Worm (Caenorhabditis elegans) whole organism, young adult: Measurements from ENCODE around the gene Y94H6A.3.

Experiments
- B0336.3 ChIP-seq: fragments of 200-800 bp; sonication (Bioruptor generic); IDR thresholded peaks from 2 replicates; pipeline ENCODE4 v1.3.6; 2022; ENCODE audit warnings: missing genetic modification characterization, missing compliant biosample characterization
- F33H1.4 ChIP-seq: fragments of 200-800 bp; sonication (Bioruptor generic); IDR thresholded peaks from 2 replicates; pipeline ENCODE4 v1.3.6; 2022; ENCODE audit warnings: missing genetic modification reagents, missing genetic modification characterization, missing compliant biosample characterization
- F37B4.10 ChIP-seq: fragments of 200-800 bp; sonication (Bioruptor generic); IDR thresholded peaks from 2 replicates; pipeline ENCODE4 v1.3.6; 2022; ENCODE audit warnings: missing genetic modification characterization, missing compliant biosample characterization
- F49E8.2 ChIP-seq: sonication (generic microtip); optimal IDR thresholded peaks from 3 replicates; lab custom pipeline; 2017; ENCODE audit warnings: missing genetic modification characterization, mild to moderate bottlenecking, missing compliant biosample characterization, antibody characterized with exemption, moderate library complexity; ENCODE audit not compliant: insufficient read depth
- F57A8.1 ChIP-seq: fragments of 200-800 bp; sonication (Bioruptor generic); optimal IDR thresholded peaks from 2 replicates; lab custom pipeline; 2018; ENCODE audit warnings: mild to moderate bottlenecking, missing genetic modification characterization, moderate library complexity, missing compliant biosample characterization
- K12H6.12 ChIP-seq: fragments of 200-800 bp; sonication (Bioruptor generic); optimal IDR thresholded peaks from 2 replicates; lab custom pipeline; 2018; ENCODE audit warnings: mild to moderate bottlenecking, missing genetic modification characterization, missing compliant biosample characterization
- T26A5.8 ChIP-seq: sonication (generic microtip); optimal IDR thresholded peaks from 2 replicates; lab custom pipeline; 2016; ENCODE audit warnings: missing genetic modification characterization, missing compliant biosample characterization
- Y53F4B.3 ChIP-seq: fragments of 200-800 bp; sonication (Bioruptor generic); IDR thresholded peaks from 2 replicates; pipeline ENCODE4 v1.3.6; 2022; ENCODE audit warnings: missing genetic modification reagents, missing genetic modification characterization, missing compliant biosample characterization
- Y53G8AR.9 ChIP-seq: fragments of 200-800 bp; sonication (Bioruptor generic); conservative IDR thresholded peaks from 2 replicates; pipeline ENCODE4 v1.3.6; 2022; ENCODE audit warnings: missing genetic modification reagents, missing genetic modification characterization, missing compliant biosample characterization
- ZK185.1 ChIP-seq: sonication (generic microtip); optimal IDR thresholded peaks from 2 replicates; lab custom pipeline; 2016; ENCODE audit warnings: mild to moderate bottlenecking, missing genetic modification characterization, missing compliant biosample characterization; ENCODE audit not compliant: poor library complexity, severe bottlenecking
- aptf-2 ChIP-seq: fragments of 200-800 bp; sonication (Bioruptor generic); conservative IDR thresholded peaks from 2 replicates; pipeline ENCODE4 v1.3.6; 2022; ENCODE audit warnings: missing genetic modification reagents, missing genetic modification characterization, missing compliant biosample characterization
- attf-3 ChIP-seq: fragments of 200-800 bp; sonication (Bioruptor generic); conservative IDR thresholded peaks from 2 replicates; pipeline ENCODE4 v1.3.6; 2022; ENCODE audit warnings: missing genetic modification reagents, missing genetic modification characterization, missing compliant biosample characterization
- attf-5 ChIP-seq: fragments of 200-800 bp; sonication (Bioruptor generic); optimal IDR thresholded peaks from 2 replicates; lab custom pipeline; 2018; ENCODE audit warnings: mild to moderate bottlenecking, missing genetic modification characterization, missing compliant biosample characterization
- attf-6 ChIP-seq: fragments of 200-800 bp; sonication (Bioruptor generic); IDR thresholded peaks from 2 replicates; pipeline ENCODE4 v1.3.6; 2022; ENCODE audit warnings: missing genetic modification reagents, missing genetic modification characterization, missing compliant biosample characterization
- bed-2 ChIP-seq: fragments of 200-800 bp; sonication (Bioruptor generic); IDR thresholded peaks from 2 replicates; pipeline ENCODE4 v1.3.6; 2022; ENCODE audit warnings: missing genetic modification reagents, missing genetic modification characterization, missing compliant biosample characterization
- cebp-2 ChIP-seq: fragments of 200-800 bp; sonication (Bioruptor generic); IDR thresholded peaks from 2 replicates; pipeline ENCODE4 v1.3.6; 2022; ENCODE audit warnings: missing genetic modification characterization, missing compliant biosample characterization
- ceh-27 ChIP-seq: fragments of 200-800 bp; sonication (Bioruptor generic); optimal IDR thresholded peaks from 2 replicates; lab custom pipeline; 2018; ENCODE audit warnings: mild to moderate bottlenecking, missing genetic modification characterization, moderate library complexity, missing compliant biosample characterization
- ceh-40 ChIP-seq: fragments of 200-800 bp; sonication (Bioruptor generic); IDR thresholded peaks from 2 replicates; pipeline ENCODE4 v1.3.6; 2022; ENCODE audit warnings: missing genetic modification characterization, missing compliant biosample characterization
- ceh-58 ChIP-seq: fragments of 200-800 bp; sonication (Bioruptor generic); IDR thresholded peaks from 2 replicates; pipeline ENCODE4 v1.3.6; 2022; ENCODE audit warnings: missing genetic modification characterization, missing compliant biosample characterization
- ceh-79 ChIP-seq: sonication (generic microtip); optimal IDR thresholded peaks from 2 replicates; lab custom pipeline; 2017; ENCODE audit warnings: mild to moderate bottlenecking, missing genetic modification characterization, missing compliant biosample characterization
- ceh-91 ChIP-seq: fragments of 200-800 bp; sonication (Bioruptor generic); IDR thresholded peaks from 2 replicates; pipeline ENCODE4 v1.3.6; 2022; ENCODE audit warnings: missing genetic modification reagents, missing genetic modification characterization, missing compliant biosample characterization
- egl-18 ChIP-seq: fragments of 200-800 bp; sonication (Bioruptor generic); IDR thresholded peaks from 2 replicates; pipeline ENCODE4 v1.3.6; 2022; ENCODE audit warnings: missing genetic modification reagents, missing genetic modification characterization, missing compliant biosample characterization
- fkh-3 ChIP-seq: sonication (generic microtip); optimal IDR thresholded peaks from 2 replicates; lab custom pipeline; 2016; ENCODE audit warnings: mild to moderate bottlenecking, missing genetic modification characterization, missing compliant biosample characterization
- him-1 ChIP-seq: sonication (generic microtip); optimal IDR thresholded peaks from 2 replicates; lab custom pipeline; 2016; ENCODE audit warnings: missing genotype, missing genetic modification reagents, missing genetic modification characterization, missing compliant biosample characterization
- hlh-26 ChIP-seq: fragments of 200-800 bp; sonication (Bioruptor generic); conservative IDR thresholded peaks from 2 replicates; pipeline ENCODE4 v1.3.6; 2022; ENCODE audit warnings: missing genetic modification reagents, missing genetic modification characterization, missing compliant biosample characterization
- hmg-1.2 ChIP-seq: fragments of 200-800 bp; sonication (Bioruptor generic); IDR thresholded peaks from 2 replicates; pipeline ENCODE4 v1.3.6; 2022; ENCODE audit warnings: missing genetic modification reagents, missing genetic modification characterization, missing compliant biosample characterization
- hrde-1 ChIP-seq: sonication (generic microtip); optimal IDR thresholded peaks from 2 replicates; lab custom pipeline; 2016; ENCODE audit warnings: missing genetic modification characterization, mild to moderate bottlenecking, missing compliant biosample characterization, moderate library complexity, missing genotype, missing genetic modification reagents, borderline replicate concordance
- lin-35 ChIP-seq, 3 experiments: fragments of 150-350 bp in 2 of 3; sonication (generic microtip) in 1 of 3; optimal IDR thresholded peaks; 2 replicates each; lab custom pipeline; 2014 to 2018; ENCODE audit warnings: missing biosample characterization in 3 of 3, missing genetic modification characterization in 3 of 3, missing genetic modification reagents in 3 of 3
- lin-40 ChIP-seq: sonication (generic microtip); optimal IDR thresholded peaks from 2 replicates; lab custom pipeline; 2016; ENCODE audit warnings: missing genetic modification characterization, mild to moderate bottlenecking, missing compliant biosample characterization, missing genotype, missing genetic modification reagents
- lin-54 ChIP-seq: fragments of 200-800 bp; sonication (Bioruptor generic); optimal IDR thresholded peaks from 2 replicates; lab custom pipeline; 2018; ENCODE audit warnings: mild to moderate bottlenecking, missing genetic modification characterization, missing compliant biosample characterization
- madf-8 ChIP-seq: fragments of 200-800 bp; sonication (Bioruptor generic); conservative IDR thresholded peaks from 2 replicates; pipeline ENCODE4 v1.3.6; 2022; ENCODE audit warnings: missing genetic modification reagents, missing genetic modification characterization, missing compliant biosample characterization
- mcd-1 ChIP-seq: fragments of 200-800 bp; sonication (Bioruptor generic); IDR thresholded peaks from 2 replicates; pipeline ENCODE4 v1.3.6; 2022; ENCODE audit warnings: missing genetic modification reagents, missing genetic modification characterization, missing compliant biosample characterization
- nfya-2 ChIP-seq: fragments of 200-800 bp; sonication (Bioruptor generic); IDR thresholded peaks from 2 replicates; pipeline ENCODE4 v1.3.6; 2022; ENCODE audit warnings: missing genetic modification reagents, missing genetic modification characterization, missing compliant biosample characterization
- nfyb-1 ChIP-seq: fragments of 200-800 bp; sonication (Bioruptor generic); IDR thresholded peaks from 2 replicates; pipeline ENCODE4 v1.3.6; 2022; ENCODE audit warnings: missing genetic modification reagents, missing genetic modification characterization, missing compliant biosample characterization
- nhr-80 ChIP-seq: sonication (generic microtip); optimal IDR thresholded peaks from 2 replicates; lab custom pipeline; 2016; ENCODE audit warnings: missing genetic modification characterization, missing compliant biosample characterization
- nhr-90 ChIP-seq: sonication (generic microtip); optimal IDR thresholded peaks from 2 replicates; lab custom pipeline; 2016; ENCODE audit warnings: missing genotype, mild to moderate bottlenecking, missing genetic modification characterization, missing compliant biosample characterization
- pbrm-1 ChIP-seq: fragments of 200-800 bp; sonication (Bioruptor generic); IDR thresholded peaks from 2 replicates; pipeline ENCODE4 v1.3.6; 2022; ENCODE audit warnings: missing genetic modification reagents, missing genetic modification characterization, missing compliant biosample characterization
- pha-4 ChIP-seq: fragments of 150-350 bp; sonication (generic microtip); optimal IDR thresholded peaks from 2 replicates; lab custom pipeline; 2014; ENCODE audit warnings: missing biosample characterization, missing genetic modification reagents, missing genetic modification characterization
- rcor-1 ChIP-seq: fragments of 200-800 bp; sonication (Bioruptor generic); IDR thresholded peaks from 2 replicates; pipeline ENCODE4 v1.3.6; 2022; ENCODE audit warnings: missing genetic modification reagents, missing genetic modification characterization, missing compliant biosample characterization
- rpc-1 ChIP-seq, 2 experiments: fragments of 150-350 bp in 1 of 2; sonication (generic microtip) in 1 of 2; optimal IDR thresholded peaks; 2 replicates each; lab custom pipeline; 2014 to 2018; ENCODE audit warnings: missing biosample characterization in 1 of 2, missing genetic modification characterization in 1 of 2, missing genetic modification reagents in 1 of 2, missing genotype in 1 of 2
- sdz-38 ChIP-seq: sonication (generic microtip); optimal IDR thresholded peaks from 2 replicates; lab custom pipeline; 2016; ENCODE audit warnings: missing genotype, missing genetic modification characterization, missing compliant biosample characterization
- sptf-2 ChIP-seq: fragments of 200-800 bp; sonication (Bioruptor generic); optimal IDR thresholded peaks from 2 replicates; lab custom pipeline; 2018; ENCODE audit warnings: mild to moderate bottlenecking, missing genetic modification characterization, missing compliant biosample characterization
- tbp1 ChIP-seq: fragments of 200-800 bp; sonication (Bioruptor generic); optimal IDR thresholded peaks from 2 replicates; lab custom pipeline; 2018; ENCODE audit warnings: mild to moderate bottlenecking, missing genetic modification characterization, missing compliant biosample characterization
- tbx-9 ChIP-seq: sonication (generic microtip); optimal IDR thresholded peaks from 2 replicates; lab custom pipeline; 2016; ENCODE audit warnings: borderline replicate concordance, missing genetic modification characterization, inconsistent platforms, missing compliant biosample characterization
- xnd-1 ChIP-seq: sonication (generic microtip); optimal IDR thresholded peaks from 2 replicates; lab custom pipeline; 2016; ENCODE audit warnings: missing genotype, missing genetic modification reagents, missing genetic modification characterization, missing compliant biosample characterization
- zfh-2 ChIP-seq: fragments of 200-800 bp; sonication (Bioruptor generic); conservative IDR thresholded peaks from 2 replicates; pipeline ENCODE4 v1.3.6; 2022; ENCODE audit warnings: missing genetic modification reagents, missing genetic modification characterization, missing compliant biosample characterization
- zim-3 ChIP-seq: sonication (generic microtip); optimal IDR thresholded peaks from 2 replicates; lab custom pipeline; 2017; ENCODE audit warnings: mild to moderate bottlenecking, missing genetic modification characterization, moderate library complexity, missing compliant biosample characterization
- ztf-18 ChIP-seq: sonication (generic microtip); optimal IDR thresholded peaks from 2 replicates; lab custom pipeline; 2016; ENCODE audit warnings: missing genotype, mild to moderate bottlenecking, missing genetic modification characterization, missing compliant biosample characterization

Gene Y94H6A.3

DNA sequence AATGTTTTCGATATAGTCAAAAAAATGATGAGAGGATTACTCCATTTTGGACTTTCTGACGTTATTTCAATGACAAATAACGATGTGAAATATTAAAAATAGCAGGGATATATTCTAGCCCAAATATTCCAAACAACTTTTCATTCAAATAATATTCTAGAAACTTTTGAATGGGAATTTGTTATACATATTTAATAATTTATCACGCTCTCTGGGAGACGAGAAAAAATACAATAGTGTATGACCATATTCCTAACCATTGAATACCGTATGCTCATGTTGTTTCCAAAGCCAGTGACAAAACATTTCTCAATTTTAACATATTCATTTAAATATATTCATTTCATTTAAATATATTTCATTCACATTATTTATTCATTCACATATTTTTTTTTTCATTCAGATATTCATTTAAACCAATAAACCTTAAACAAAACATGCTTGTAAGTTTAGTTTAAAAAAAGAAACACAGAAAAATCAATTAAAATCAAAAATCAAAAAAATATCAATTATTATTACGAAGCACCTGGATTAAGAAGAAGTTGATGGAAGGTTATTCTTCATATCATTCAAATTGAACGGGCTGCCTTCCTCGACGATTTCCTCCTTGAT, 33.4 kb downstream of the Y94H6A.3 start (continued):
- no peak for TF ChIP-seq hlh-26 (GFP tag; lab: Robert Waterston, UW)
- no peak for TF ChIP-seq ztf-18 (tag; lab: Kevin White, UChicago)
- TF ChIP-seq ceh-27, result no peak
- TF ChIP-seq rcor-1 (GFP tag; lab: Robert Waterston, UW), result no peak
- TF ChIP-seq nfya-2 (GFP tag; lab: Robert Waterston, UW), result no peak
- no peak for TF ChIP-seq sdz-38 (tag; lab: Kevin White, UChicago)
- TF ChIP-seq madf-8 (GFP tag; lab: Robert Waterston, UW), result no peak
- 0 out of 2 replicates have a peak, but pooled peaks have one; percentile 56 for TF ChIP-seq ceh-40 (GFP tag; lab: Robert Waterston, UW)
- no peak for TF ChIP-seq attf-3 (GFP tag; lab: Robert Waterston, UW)
- TF ChIP-seq sptf-2 (GFP tag; lab: Kevin White, UChicago), result no peak
- TF ChIP-seq him-1 (tag; lab: Kevin White, UChicago), result no peak
- TF ChIP-seq lin-40 (tag; lab: Kevin White, UChicago), result no peak
- no peak for TF ChIP-seq Y53F4B.3 (GFP tag; lab: Robert Waterston, UW)
- 0 out of 2 replicates have a peak, but pooled peaks have one; percentile 49 for TF ChIP-seq pbrm-1 (GFP tag; lab: Robert Waterston, UW)
- TF ChIP-seq nhr-90 (tag; lab: Kevin White, UChicago), result no peak
- TF ChIP-seq aptf-2 (GFP tag; lab: Robert Waterston, UW), result no peak
- no peak for TF ChIP-seq rpc-1 (optimal IDR thresholded peaks at IDR 0.05; lab: Kevin White, UChicago)
- TF ChIP-seq rpc-1 (tag; optimal IDR thresholded peaks at IDR 0.05; lab: Kevin White, UChicago), result no peak
- TF ChIP-seq tbx-9 (tag; lab: Kevin White, UChicago), result no peak
- no peak for TF ChIP-seq cebp-2 (GFP tag; lab: Robert Waterston, UW)
- TF ChIP-seq egl-18 (GFP tag; lab: Robert Waterston, UW), result no peak
- TF ChIP-seq ZK185.1, result no peak
- TF ChIP-seq tbp1 (GFP tag; lab: Kevin White, UChicago), result peak; percentile 46
- TF ChIP-seq fkh-3 (tag; lab: Kevin White, UChicago), result no peak
- peak; percentile 67 for TF ChIP-seq attf-5 (GFP tag; lab: Kevin White, UChicago)
- TF ChIP-seq ceh-79 (tag; lab: Kevin White, UChicago), result no peak
- TF ChIP-seq attf-6, result no peak
- no peak for TF ChIP-seq ceh-58 (GFP tag; lab: Robert Waterston, UW)
- TF ChIP-seq lin-54 (GFP tag; lab: Kevin White, UChicago), result peak; percentile 31
- no peak for TF ChIP-seq xnd-1
- no peak for TF ChIP-seq mcd-1 (GFP tag; lab: Robert Waterston, UW)
- peak; percentile 90 for TF ChIP-seq nfyb-1 (GFP tag; lab: Robert Waterston, UW)
- TF ChIP-seq F49E8.2 (tag; lab: Kevin White, UChicago), result no peak
- TF ChIP-seq T26A5.8 (tag; lab: Kevin White, UChicago), result no peak
- TF ChIP-seq zfh-2, result no peak
- no peak for TF ChIP-seq K12H6.12
- no peak for TF ChIP-seq pha-4
- no peak for TF ChIP-seq bed-2
- no peak for TF ChIP-seq zim-3 (tag; lab: Kevin White, UChicago)
- TF ChIP-seq Y53G8AR.9 (GFP tag; lab: Robert Waterston, UW), result peak; percentile 87
- TF ChIP-seq F57A8.1 (GFP tag; lab: Kevin White, UChicago), result no peak
- TF ChIP-seq hmg-1.2 (GFP tag; lab: Robert Waterston, UW), result no peak
- no peak for TF ChIP-seq hrde-1 (tag; lab: Kevin White, UChicago)
- TF ChIP-seq nhr-80 (tag; lab: Kevin White, UChicago), result peak; percentile 21
- TF ChIP-seq F33H1.4 (GFP tag; lab: Robert Waterston, UW), result no peak
- TF ChIP-seq B0336.3 (GFP tag; lab: Robert Waterston, UW), result peak; percentile 79
- no peak for TF ChIP-seq ceh-91 (GFP tag; lab: Robert Waterston, UW)
- no peak for TF ChIP-seq lin-35 (GFP tag; optimal IDR thresholded peaks at IDR 0.05; lab: Kevin White, UChicago)
- TF ChIP-seq F37B4.10, result no peak
